Worm (Caenorhabditis elegans): ENCODE results near the gene C06A6.4.

ce11 chrIV:7839923-7840322 lies 10.8 kb upstream of the C06A6.4 start:
- TF ChIP-seq lir-3 (tag; optimal IDR thresholded peaks at IDR 0.05; ENCODE audit: poor library complexity) (no peak), mef-2 (tag; optimal IDR thresholded peaks at IDR 0.05) (no peak), tbx-2 (tag; optimal IDR thresholded peaks at IDR 0.05) (no peak), ama-1 (optimal IDR thresholded peaks at IDR 0.05) (no peak), mdl-1 (tag; optimal IDR thresholded peaks at IDR 0.05) (no peak), aly-2 (tag; optimal IDR thresholded peaks at IDR 0.05) (no peak), hlh-17 (GFP tag; optimal IDR thresholded peaks at IDR 0.05; ENCODE audit: borderline replicate concordance) (no peak), fkh-10 (GFP tag; optimal IDR thresholded peaks at IDR 0.05) (no peak), nhr-77 (tag; optimal IDR thresholded peaks at IDR 0.05) (no peak), ceh-63 (GFP tag; optimal IDR thresholded peaks at IDR 0.05) (no peak), nhr-47 (tag; optimal IDR thresholded peaks at IDR 0.05) (peak; percentile 45)

Data from whole organism, L1 larva.